Worm (Caenorhabditis elegans) whole organism, early embryonic: ENCODE results near the gene eyg-1.
"Not testable (repeated sequence)": the region's sequence is repeated elsewhere in the genome, so short reads cannot be mapped to it uniquely, and the experiment has no call there.

Experiments
- B0310.2 ChIP-seq: sonication (generic microtip); optimal IDR thresholded peaks from 2 replicates; lab custom pipeline; 2016; ENCODE audit warnings: mild to moderate bottlenecking, missing genetic modification characterization, missing compliant biosample characterization
- F13C5.2 ChIP-seq: sonication (generic microtip); optimal IDR thresholded peaks from 2 replicates; lab custom pipeline; 2017; ENCODE audit warnings: mild to moderate bottlenecking, missing genetic modification characterization, inconsistent platforms, missing compliant biosample characterization
- aly-1 ChIP-seq: sonication (generic microtip); optimal IDR thresholded peaks from 2 replicates; lab custom pipeline; 2016; ENCODE audit warnings: missing genetic modification characterization, missing compliant biosample characterization
- ama-1 ChIP-seq: fragments of 150-350 bp; optimal IDR thresholded peaks from 2 replicates; lab custom pipeline; 2014
- ceh-13 ChIP-seq: fragments of 200-800 bp; sonication (Bioruptor generic); optimal IDR thresholded peaks from 2 replicates; lab custom pipeline; 2018; ENCODE audit warnings: mild to moderate bottlenecking, missing genetic modification characterization, missing compliant biosample characterization
- ceh-36 ChIP-seq: sonication (generic microtip); optimal IDR thresholded peaks from 2 replicates; lab custom pipeline; 2016; ENCODE audit warnings: missing genetic modification characterization, inconsistent platforms, missing compliant biosample characterization
- ets-7 ChIP-seq: sonication (generic microtip); optimal IDR thresholded peaks from 2 replicates; lab custom pipeline; 2016; ENCODE audit warnings: missing genotype, missing genetic modification characterization, missing compliant biosample characterization
- flt-1 ChIP-seq: fragments of 200-800 bp; sonication (Bioruptor generic); IDR thresholded peaks from 2 replicates; pipeline ENCODE4 v1.3.6; 2022; ENCODE audit warnings: missing genetic modification characterization, missing compliant biosample characterization
- hmbx-1 ChIP-seq: sonication (generic microtip); optimal IDR thresholded peaks from 2 replicates; lab custom pipeline; 2016; ENCODE audit warnings: mild to moderate bottlenecking, missing genetic modification characterization, missing compliant biosample characterization
- hmg-4 ChIP-seq: fragments of 200-800 bp; sonication (Bioruptor generic); optimal IDR thresholded peaks from 2 replicates; lab custom pipeline; 2018; ENCODE audit warnings: mild to moderate bottlenecking, missing genetic modification characterization, missing compliant biosample characterization
- hnd-1 ChIP-seq: sonication (generic microtip); optimal IDR thresholded peaks from 2 replicates; lab custom pipeline; 2016; ENCODE audit warnings: missing genetic modification characterization, missing compliant biosample characterization
- pes-1 ChIP-seq: fragments of 200-800 bp; sonication (Bioruptor generic); IDR thresholded peaks from 2 replicates; pipeline ENCODE4 v1.3.6; 2022; ENCODE audit warnings: missing genetic modification reagents, missing genetic modification characterization, missing compliant biosample characterization
- scrt-1 ChIP-seq: fragments of 200-800 bp; sonication (Bioruptor generic); IDR thresholded peaks from 2 replicates; pipeline ENCODE4 v1.3.6; 2022; ENCODE audit warnings: missing genetic modification characterization, missing compliant biosample characterization
- sea-1 ChIP-seq: fragments of 200-800 bp; sonication (Bioruptor generic); conservative IDR thresholded peaks from 2 replicates; pipeline ENCODE4 v1.3.6; 2022; ENCODE audit warnings: missing genetic modification characterization, missing compliant biosample characterization
- tbx-11 ChIP-seq: fragments of 200-800 bp; sonication (Bioruptor generic); IDR thresholded peaks from 2 replicates; pipeline ENCODE4 v1.3.6; 2022; ENCODE audit warnings: missing genetic modification characterization, missing compliant biosample characterization
- tbx-37 ChIP-seq: fragments of 200-800 bp; sonication (Bioruptor generic); conservative IDR thresholded peaks from 2 replicates; pipeline ENCODE4 v1.3.6; 2022; ENCODE audit warnings: missing genetic modification reagents, missing genetic modification characterization, missing compliant biosample characterization
- tra-4 ChIP-seq: sonication (generic microtip); optimal IDR thresholded peaks from 2 replicates; lab custom pipeline; 2017; ENCODE audit warnings: missing genetic modification characterization, missing compliant biosample characterization

Gene eyg-1

ce11 chrII:9827852-9828251 is at the start of gene eyg-1:
Gene eyg-1, minus strand, starts transcription at chrII:9827952.
- TF ChIP-seq B0310.2 (no peak), tbx-11 (GFP tag; lab: Robert Waterston, UW) (no peak), hmbx-1 (tag; lab: Kevin White, UChicago) (no peak), flt-1 (GFP tag; lab: Robert Waterston, UW) (no peak), scrt-1 (GFP tag; lab: Robert Waterston, UW) (no peak), F13C5.2 (tag; lab: Kevin White, UChicago) (no peak), tra-4 (tag; lab: Kevin White, UChicago) (no peak), ama-1 (no peak)

ce11 chrII:9874508-9875229 is 46.9 kb upstream of the eyg-1 start, which contains the start of the genes chil-2 and ctsa-3.2:
Gene chil-2, minus strand, starts transcription at chrII:9874608.
Gene ctsa-3.2, plus strand, starts transcription at chrII:9875179.
- TF ChIP-seq flt-1 (GFP tag; lab: Robert Waterston, UW), result no peak
- TF ChIP-seq ama-1, result no peak
- TF ChIP-seq ceh-36 (tag; lab: Kevin White, UChicago), result no peak
- no peak for TF ChIP-seq hmg-4 (GFP tag; lab: Kevin White, UChicago)
- no peak for TF ChIP-seq ceh-13 (GFP tag; lab: Kevin White, UChicago)
- no peak for TF ChIP-seq B0310.2
- no peak for TF ChIP-seq tra-4 (tag; lab: Kevin White, UChicago)
- TF ChIP-seq scrt-1 (GFP tag; lab: Robert Waterston, UW), result no peak
- TF ChIP-seq hnd-1 (tag; lab: Kevin White, UChicago), result no peak
- no peak for TF ChIP-seq ets-7 (tag; lab: Kevin White, UChicago)
- no peak for TF ChIP-seq aly-1
- no peak for TF ChIP-seq tbx-11 (GFP tag; lab: Robert Waterston, UW)
- TF ChIP-seq tbx-37 (GFP tag; lab: Robert Waterston, UW), result no peak
- no peak for TF ChIP-seq sea-1 (GFP tag; lab: Robert Waterston, UW)
- TF ChIP-seq hmbx-1 (tag; lab: Kevin White, UChicago), result no peak
- TF ChIP-seq pes-1, result no peak

ce11 chrII:9872961-9873360 is 45.2 kb upstream of the eyg-1 start, which contains the start of gene chil-8:
Gene chil-8, minus strand, starts transcription at chrII:9873061.
- TF ChIP-seq F13C5.2 (tag; lab: Kevin White, UChicago) (no peak), ceh-36 (tag; lab: Kevin White, UChicago) (no peak), hnd-1 (tag; lab: Kevin White, UChicago) (no peak), tra-4 (tag; lab: Kevin White, UChicago) (no peak), scrt-1 (GFP tag; lab: Robert Waterston, UW) (no peak), B0310.2 (no peak), aly-1 (no peak), pes-1 (no peak), hmbx-1 (tag; lab: Kevin White, UChicago) (no peak), sea-1 (GFP tag; lab: Robert Waterston, UW) (no peak), tbx-11 (GFP tag; lab: Robert Waterston, UW) (no peak), hmg-4 (GFP tag; lab: Kevin White, UChicago) (no peak), ama-1 (no peak), flt-1 (GFP tag; lab: Robert Waterston, UW) (no peak)

- TF ChIP-seq ceh-13 (GFP tag; lab: Kevin White, UChicago), result no peak
- TF ChIP-seq pes-1, result no peak
- no peak for TF ChIP-seq scrt-1 (GFP tag; lab: Robert Waterston, UW)
- TF ChIP-seq ama-1, result no peak
- TF ChIP-seq flt-1 (GFP tag; lab: Robert Waterston, UW), result no peak
- no peak for TF ChIP-seq tbx-11 (GFP tag; lab: Robert Waterston, UW)
- no peak for TF ChIP-seq B0310.2
- TF ChIP-seq hnd-1 (tag; lab: Kevin White, UChicago), result no peak
Measured at ce11 chrII:9871061-9871460, 43.3 kb upstream of the eyg-1 start, which contains the start of gene chil-7. Gene chil-7, minus strand, starts transcription at chrII:9871172.

- TF ChIP-seq B0310.2 (no peak), sea-1 (GFP tag; lab: Robert Waterston, UW) (no peak), ama-1 (no peak), flt-1 (GFP tag; lab: Robert Waterston, UW) (no peak)
Measured at ce11 chrII:9868698-9869097, 40.9 kb upstream of the eyg-1 start, which contains the start of gene old-1. Gene old-1, minus strand, starts transcription at chrII:9868747.

- TF ChIP-seq tra-4 (tag; lab: Kevin White, UChicago), result no peak
- TF ChIP-seq ama-1, result no peak
- TF ChIP-seq hmg-4 (GFP tag; lab: Kevin White, UChicago), result no peak
- no peak for TF ChIP-seq F13C5.2 (tag; lab: Kevin White, UChicago)
- no peak for TF ChIP-seq flt-1 (GFP tag; lab: Robert Waterston, UW)
- no peak for TF ChIP-seq ceh-13 (GFP tag; lab: Kevin White, UChicago)
- TF ChIP-seq ets-7 (tag; lab: Kevin White, UChicago), result no peak
- TF ChIP-seq scrt-1 (GFP tag; lab: Robert Waterston, UW), result no peak
Measured at ce11 chrII:9868207-9868606, 40.5 kb upstream of the eyg-1 start.

- not testable (repeated sequence) for TF ChIP-seq ceh-13 (GFP tag; lab: Kevin White, UChicago); pes-1; tra-4 (tag; lab: Kevin White, UChicago)
Measured at ce11 chrII:9866378-9866777, 38.6 kb upstream of the eyg-1 start, which contains the start of gene chil-1. Gene chil-1, minus strand, starts transcription at chrII:9866478.

- TF ChIP-seq hmg-4 (GFP tag; lab: Kevin White, UChicago) (no peak), B0310.2 (no peak), tbx-37 (GFP tag; lab: Robert Waterston, UW) (no peak)
Measured at ce11 chrII:9862147-9862546, 34.4 kb upstream of the eyg-1 start, which contains the start of gene C08H9.18. Gene C08H9.18, minus strand, starts transcription at chrII:9862247.
